Worm (Caenorhabditis elegans): ENCODE data around the gene C50F4.6.
A peak's percentile ranks its signal among the peaks of the same experiment; 100 is the strongest.

C50F4.6 gene

DNA sequence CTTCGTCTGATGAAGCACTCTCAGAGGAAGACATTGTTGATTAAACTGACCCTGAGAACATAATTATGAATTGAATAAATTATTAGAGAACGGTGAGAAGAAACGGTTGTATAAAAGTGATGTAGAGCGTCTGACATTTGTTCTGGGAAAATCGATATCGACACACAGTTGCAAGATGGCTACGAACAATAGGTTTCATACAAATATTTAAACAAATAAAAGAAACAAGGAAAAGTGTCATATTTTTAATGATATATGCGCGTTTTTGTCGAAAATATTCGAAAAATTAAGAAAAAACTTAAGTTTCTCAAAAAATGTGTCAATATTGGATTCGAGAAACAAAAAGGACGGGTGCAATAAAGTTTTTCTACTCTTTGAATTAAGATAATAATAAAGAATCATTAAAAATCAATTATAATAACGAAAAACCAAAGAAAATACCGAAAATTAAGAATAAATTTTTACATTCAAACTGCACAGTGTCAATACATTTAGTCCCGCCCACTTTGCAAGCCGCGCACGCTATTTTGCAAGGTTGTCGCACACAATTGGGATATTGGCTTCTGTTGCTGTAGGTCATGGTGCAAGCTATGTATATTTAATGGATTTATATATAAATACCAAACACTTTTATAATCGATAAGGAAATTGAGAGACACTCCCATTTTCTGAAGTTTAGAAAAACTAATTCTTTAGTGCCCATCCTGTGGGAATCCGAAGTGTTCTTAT lies 36.9 kb downstream of the C50F4.6 start, which contains the start of gene rtfo-1 (continued):
- TF ChIP-seq fkh-8 (tag; optimal IDR thresholded peaks at IDR 0.05) (no peak), fkh-10 (GFP tag; optimal IDR thresholded peaks at IDR 0.05) (no peak), nhr-47 (tag; optimal IDR thresholded peaks at IDR 0.05) (peak; percentile 58), F16B12.6 (tag; optimal IDR thresholded peaks at IDR 0.05) (no peak), unc-30 (tag; optimal IDR thresholded peaks at IDR 0.05) (no peak), aha-1 (tag; optimal IDR thresholded peaks at IDR 0.05) (no peak), lir-3 (tag; optimal IDR thresholded peaks at IDR 0.05; ENCODE audit: poor library complexity) (peak; percentile 31), hpl-2 (GFP tag; optimal IDR thresholded peaks at IDR 0.05) (peak; percentile 38), nhr-19 (GFP tag; conservative IDR thresholded peaks at IDR 0.05) (peak; percentile 29), ceh-90 (tag; optimal IDR thresholded peaks at IDR 0.05) (no peak), C16A3.4 (tag; optimal IDR thresholded peaks at IDR 0.05) (peak; percentile 25), vab-15 (tag; optimal IDR thresholded peaks at IDR 0.05) (no peak), tbx-2 (tag; optimal IDR thresholded peaks at IDR 0.05) (peak; percentile 39), unc-130 (tag; optimal IDR thresholded peaks at IDR 0.05) (peak; percentile 44), ztf-4 (tag; optimal IDR thresholded peaks at IDR 0.05) (peak; percentile 47), unc-86 (tag; optimal IDR thresholded peaks at IDR 0.05) (peak; percentile 23), zip-4 (GFP tag; optimal IDR thresholded peaks at IDR 0.05) (peak; percentile 16), sup-37 (GFP tag; optimal IDR thresholded peaks at IDR 0.05) (no peak), Y116A8C.19 (tag; optimal IDR thresholded peaks at IDR 0.05; ENCODE audit: borderline replicate concordance) (no peak), ama-1 (optimal IDR thresholded peaks at IDR 0.05) (no peak), snpc-4 (tag; optimal IDR thresholded peaks at IDR 0.05) (peak; percentile 38), elt-2 (tag; optimal IDR thresholded peaks at IDR 0.05) (peak; percentile 22), nhr-20 (tag; optimal IDR thresholded peaks at IDR 0.05) (peak; percentile 45), lin-15B (tag; optimal IDR thresholded peaks at IDR 0.05) (no peak), nhr-11 (tag; optimal IDR thresholded peaks at IDR 0.05) (no peak), lin-14 (GFP tag; optimal IDR thresholded peaks at IDR 0.05) (peak; percentile 41), fos-1 (tag; optimal IDR thresholded peaks at IDR 0.05) (no peak), hlh-17 (GFP tag; optimal IDR thresholded peaks at IDR 0.05; ENCODE audit: borderline replicate concordance) (no peak), hlh-4 (tag; optimal IDR thresholded peaks at IDR 0.05) (no peak), rnt-1 (tag; optimal IDR thresholded peaks at IDR 0.05) (peak; percentile 62), efl-1 (optimal IDR thresholded peaks at IDR 0.05) (peak; percentile 37 to 51), efl-1 (GFP tag; optimal IDR thresholded peaks at IDR 0.05 in 1 of 2) (peak; percentile 17 to 96), dpl-1 (GFP tag; optimal IDR thresholded peaks at IDR 0.05) (peak; percentile 30 to 50 (median 47)), skn-1 (tag; optimal IDR thresholded peaks at IDR 0.05) (peak; percentile 58)

DNA sequence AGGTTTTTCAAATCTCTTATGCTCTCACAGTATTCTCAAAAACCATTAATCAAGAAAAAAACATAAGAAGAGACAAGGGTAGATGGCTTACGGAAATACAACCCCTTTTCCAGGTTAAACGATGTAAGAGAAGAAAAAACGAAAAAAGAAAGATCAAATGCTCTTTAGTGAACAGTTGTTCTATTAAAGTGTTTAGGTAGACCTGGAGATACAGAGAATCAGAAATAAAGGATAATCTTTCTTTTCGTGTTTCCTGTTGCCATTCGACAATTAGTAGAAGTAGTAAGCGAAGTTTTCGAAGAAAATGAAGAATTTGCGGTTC lies 37.4 kb downstream of the C50F4.6 start, which contains the start of gene K09G1.1:
K09G1.1 (plus strand) TSS at position 223 of the 322 bp plus-strand sequence.
- TF ChIP-seq tbx-2 (tag; optimal IDR thresholded peaks at IDR 0.05): no peak
- TF ChIP-seq lin-13 (GFP tag; optimal IDR thresholded peaks at IDR 0.05): no peak
- no peak for TF ChIP-seq pqm-1 (tag; optimal IDR thresholded peaks at IDR 0.05)
- no peak for TF ChIP-seq aha-1 (tag; optimal IDR thresholded peaks at IDR 0.05)
- TF ChIP-seq lir-3 (tag; optimal IDR thresholded peaks at IDR 0.05; ENCODE audit: poor library complexity): no peak
- no peak for TF ChIP-seq efl-1 (optimal IDR thresholded peaks at IDR 0.05)
- no peak for TF ChIP-seq efl-1 (GFP tag; optimal IDR thresholded peaks at IDR 0.05 in 1 of 2)
- no peak for TF ChIP-seq hpl-2 (GFP tag; optimal IDR thresholded peaks at IDR 0.05)
- no peak for TF ChIP-seq nhr-71 (tag; optimal IDR thresholded peaks at IDR 0.05)
- no peak for TF ChIP-seq nhr-19 (GFP tag; conservative IDR thresholded peaks at IDR 0.05)
- no peak for TF ChIP-seq swsn-7 (tag; optimal IDR thresholded peaks at IDR 0.05)
- no peak for TF ChIP-seq isw-1 (GFP tag; IDR thresholded peaks at IDR 0.05)
- no peak for TF ChIP-seq unc-30 (tag; optimal IDR thresholded peaks at IDR 0.05)
- TF ChIP-seq elt-2 (tag; optimal IDR thresholded peaks at IDR 0.05): no peak
- TF ChIP-seq dsc-1 (tag; optimal IDR thresholded peaks at IDR 0.05): no peak
- TF ChIP-seq zag-1 (tag; optimal IDR thresholded peaks at IDR 0.05): no peak
- no peak for TF ChIP-seq zip-4 (GFP tag; optimal IDR thresholded peaks at IDR 0.05)
- TF ChIP-seq efl-3 (GFP tag; optimal IDR thresholded peaks at IDR 0.05): no peak
- no peak for TF ChIP-seq mep-1 (tag; optimal IDR thresholded peaks at IDR 0.05)
- TF ChIP-seq pax-3 (tag; optimal IDR thresholded peaks at IDR 0.05): no peak
- no peak for TF ChIP-seq fkh-4 (tag; optimal IDR thresholded peaks at IDR 0.05; ENCODE audit: borderline replicate concordance)

Data from whole organism, L1 larva.